Worm (Caenorhabditis elegans): ENCODE data around the gene T09B9.3.

- TF ChIP-seq mdt-29 (GFP tag; IDR thresholded peaks at IDR 0.05) (no peak), vab-7 (GFP tag; IDR thresholded peaks at IDR 0.05) (no peak), jun-1 (tag; optimal IDR thresholded peaks at IDR 0.05) (no peak), mep-1 (tag; optimal IDR thresholded peaks at IDR 0.05) (no peak), nhr-25 (tag; optimal IDR thresholded peaks at IDR 0.05; ENCODE audit: borderline replicate concordance, insufficient read depth) (no peak), snpc-1.2 (GFP tag; IDR thresholded peaks at IDR 0.05) (no peak), D1046.2 (GFP tag; IDR thresholded peaks at IDR 0.05) (no peak)
These were observed 33.0 kb upstream of the T09B9.3 start, which contains the start of gene F36G3.2 for ce11 chrX:9794173-9794572.
